Worm (Caenorhabditis elegans) whole organism, midembryonic: ENCODE results near the gene tbx-11.

Source experiments
- T22C8.4 ChIP-seq: fragments of 200-800 bp; sonication (Bioruptor generic); IDR thresholded peaks from 2 replicates; pipeline ENCODE4 v1.3.6; 2022; ENCODE audit warnings: missing genetic modification characterization, missing compliant biosample characterization
- cog-1 ChIP-seq: sonication (generic microtip); optimal IDR thresholded peaks from 2 replicates; lab custom pipeline; 2016; ENCODE audit warnings: missing genetic modification characterization, missing compliant biosample characterization
- flt-1 ChIP-seq: fragments of 200-800 bp; sonication (Bioruptor generic); IDR thresholded peaks from 2 replicates; pipeline ENCODE4 v1.3.6; 2022; ENCODE audit warnings: missing genetic modification characterization, missing compliant biosample characterization
- klf-2 ChIP-seq: fragments of 200-800 bp; sonication (Bioruptor generic); conservative IDR thresholded peaks from 2 replicates; pipeline ENCODE4 v1.3.6; 2022; ENCODE audit warnings: missing genetic modification reagents, missing genetic modification characterization, missing compliant biosample characterization
- med-1 ChIP-seq: sonication (generic microtip); optimal IDR thresholded peaks from 2 replicates; lab custom pipeline; 2017; ENCODE audit warnings: missing genetic modification characterization, mild to moderate bottlenecking, missing compliant biosample characterization, antibody characterized with exemption, missing genetic modification reagents; ENCODE audit not compliant: insufficient read depth
- ref-1 ChIP-seq: fragments of 200-800 bp; sonication (Bioruptor generic); conservative IDR thresholded peaks from 2 replicates; pipeline ENCODE4 v1.3.6; 2022; ENCODE audit warnings: missing genetic modification reagents, missing genetic modification characterization, missing compliant biosample characterization
- tab-1 ChIP-seq: fragments of 200-800 bp; sonication (Bioruptor generic); IDR thresholded peaks from 2 replicates; pipeline ENCODE4 v1.3.6; 2022; ENCODE audit warnings: missing genetic modification characterization, missing compliant biosample characterization
- ztf-23 ChIP-seq: fragments of 200-800 bp; sonication (Bioruptor generic); IDR thresholded peaks from 2 replicates; pipeline ENCODE4 v1.3.6; 2022; ENCODE audit warnings: missing genetic modification reagents, missing genetic modification characterization, missing compliant biosample characterization
- ztf-29 ChIP-seq: fragments of 200-800 bp; sonication (Bioruptor generic); IDR thresholded peaks from 2 replicates; pipeline ENCODE4 v1.3.6; 2022; ENCODE audit warnings: missing genetic modification reagents, missing genetic modification characterization, missing compliant biosample characterization

Gene tbx-11

DNA sequence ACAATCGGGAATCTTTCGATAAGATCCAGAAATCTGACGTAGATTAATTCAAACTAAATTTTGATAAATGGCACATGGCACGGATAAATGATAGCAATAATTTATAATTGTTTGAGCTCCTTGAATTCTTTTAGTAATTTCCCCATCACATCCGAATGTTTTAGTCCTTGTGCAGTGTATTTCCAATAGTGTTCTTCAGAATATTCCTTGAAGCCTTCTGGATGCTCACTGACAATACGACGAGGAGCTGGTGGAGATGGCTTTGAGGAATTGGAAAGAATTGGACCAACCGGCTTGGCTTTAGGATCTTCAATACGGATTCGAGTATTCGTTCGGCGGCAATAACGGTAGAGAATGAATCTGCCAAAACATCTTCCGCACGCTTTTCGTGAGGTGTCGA lies 40.3 kb downstream of the tbx-11 start:
- TF ChIP-seq ref-1 (GFP tag; lab: Robert Waterston, UW) (no peak), klf-2 (GFP tag; lab: Robert Waterston, UW) (no peak), T22C8.4 (GFP tag; lab: Robert Waterston, UW) (no peak), ztf-23 (GFP tag; lab: Robert Waterston, UW) (no peak), med-1 (GFP tag; lab: Kevin White, UChicago) (no peak), flt-1 (GFP tag; lab: Robert Waterston, UW) (no peak), ztf-29 (GFP tag; lab: Robert Waterston, UW) (no peak), cog-1 (tag; lab: Kevin White, UChicago) (no peak), tab-1 (no peak)

DNA sequence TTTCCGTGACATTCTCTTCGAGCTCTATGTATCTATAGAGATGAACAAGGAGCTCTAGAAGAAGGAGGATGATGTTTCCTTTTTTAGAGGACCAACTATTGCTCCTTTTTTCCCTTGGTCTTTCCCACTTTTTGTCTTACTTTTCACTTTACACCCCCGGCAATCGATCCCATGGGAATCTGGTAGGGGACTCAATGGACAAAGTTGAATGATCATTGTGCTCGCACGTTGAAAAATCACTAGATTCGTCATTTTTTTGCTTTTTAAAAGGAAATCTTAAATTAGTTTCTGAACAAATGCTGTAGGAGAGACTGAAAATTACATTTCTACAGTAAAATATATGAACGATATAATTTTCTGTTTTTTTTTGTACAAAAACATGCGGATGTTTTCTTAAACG lies 44.8 kb downstream of the tbx-11 start:
- TF ChIP-seq med-1 (GFP tag; lab: Kevin White, UChicago) (no peak), T22C8.4 (GFP tag; lab: Robert Waterston, UW) (no peak), ztf-23 (GFP tag; lab: Robert Waterston, UW) (no peak), flt-1 (GFP tag; lab: Robert Waterston, UW) (no peak), cog-1 (tag; lab: Kevin White, UChicago) (no peak), tab-1 (no peak)

DNA sequence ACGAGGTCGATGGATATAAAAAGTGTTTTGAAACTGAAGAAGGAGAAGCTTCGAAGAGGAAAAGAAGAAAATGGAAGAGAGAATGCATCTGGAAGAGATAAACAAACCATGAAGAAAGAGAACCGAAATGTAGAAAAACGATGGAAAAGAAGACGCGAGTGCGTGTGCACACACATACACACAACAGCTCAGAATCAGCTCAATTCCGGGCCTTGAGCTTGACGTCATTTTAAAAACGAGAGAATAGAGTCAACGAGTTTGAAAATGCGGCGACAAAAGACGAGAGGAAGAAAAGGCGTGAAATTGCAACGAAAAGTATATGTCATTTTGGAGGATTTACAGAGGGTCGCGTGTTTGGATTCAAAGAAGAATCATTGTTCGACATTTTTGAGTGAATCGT lies 47.2 kb downstream of the tbx-11 start:
- TF ChIP-seq ref-1 (GFP tag; lab: Robert Waterston, UW) (no peak), ztf-29 (GFP tag; lab: Robert Waterston, UW) (no peak), klf-2 (GFP tag; lab: Robert Waterston, UW) (no peak), cog-1 (tag; lab: Kevin White, UChicago) (no peak), med-1 (GFP tag; lab: Kevin White, UChicago) (no peak), ztf-23 (GFP tag; lab: Robert Waterston, UW) (no peak), tab-1 (no peak)

DNA sequence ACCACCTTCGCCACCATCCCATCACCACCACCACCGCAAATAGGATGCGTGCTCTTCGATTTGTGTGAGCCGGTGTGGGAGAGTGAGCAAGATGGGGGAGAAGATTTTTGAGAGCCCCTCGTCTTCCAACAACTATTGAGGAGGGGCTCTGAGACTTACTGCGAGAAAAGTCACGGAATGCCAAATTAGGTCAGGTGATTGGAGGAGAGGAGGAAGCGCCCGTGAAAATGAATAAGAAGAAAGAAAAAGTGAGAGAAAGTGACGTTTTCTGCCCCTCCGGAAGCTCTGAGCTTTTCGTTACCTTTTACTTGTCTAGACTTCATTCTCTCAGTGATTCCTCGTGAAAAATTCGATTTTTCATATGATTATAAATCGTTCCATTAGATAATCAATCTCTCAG lies 48.1 kb downstream of the tbx-11 start:
- TF ChIP-seq T22C8.4 (GFP tag; lab: Robert Waterston, UW), result no peak
- no peak for TF ChIP-seq klf-2 (GFP tag; lab: Robert Waterston, UW)
